Worm (Caenorhabditis elegans) whole organism, L4 larva: Measurements from ENCODE around the gene glr-7.

Experiments used
- F37D6.2 ChIP-seq: sonication (generic microtip); optimal IDR thresholded peaks from 2 replicates; lab custom pipeline; 2016; ENCODE audit warnings: mild to moderate bottlenecking, missing genetic modification characterization, missing compliant biosample characterization
- R02D3.7 ChIP-seq: fragments of 150-350 bp; sonication (generic microtip); optimal IDR thresholded peaks from 3 replicates; lab custom pipeline; 2014; ENCODE audit warnings: missing biosample characterization, missing genetic modification characterization
- T20F7.1 ChIP-seq: fragments of 200-800 bp; sonication (Bioruptor generic); optimal IDR thresholded peaks from 2 replicates; lab custom pipeline; 2018; ENCODE audit warnings: mild to moderate bottlenecking, missing genetic modification characterization, missing compliant biosample characterization
- T26A8.4 ChIP-seq: fragments of 200-800 bp; sonication (Bioruptor generic); IDR thresholded peaks from 2 replicates; pipeline ENCODE4 v1.3.6; 2022; ENCODE audit warnings: missing genetic modification characterization, missing compliant biosample characterization
- Y75B8A.6 ChIP-seq: fragments of 200-800 bp; sonication (Bioruptor generic); IDR thresholded peaks from 2 replicates; pipeline ENCODE4 v1.3.6; 2022; ENCODE audit warnings: missing genetic modification reagents, missing genetic modification characterization, missing compliant biosample characterization
- ZK337.2 ChIP-seq: fragments of 200-800 bp; sonication (Bioruptor generic); IDR thresholded peaks from 2 replicates; pipeline ENCODE4 v1.3.6; 2022; ENCODE audit warnings: missing genetic modification reagents, missing genetic modification characterization, missing compliant biosample characterization
- aha-1 ChIP-seq: fragments of 150-350 bp; peaks from one replicate; lab custom pipeline; 2014; ENCODE audit warnings: missing biosample characterization, missing genetic modification characterization
- aly-2 ChIP-seq: sonication (generic microtip); optimal IDR thresholded peaks from 2 replicates; lab custom pipeline; 2018; ENCODE audit warnings: missing biosample characterization, missing genetic modification characterization
- ceh-28 ChIP-seq: fragments of 150-350 bp; optimal IDR thresholded peaks from 2 replicates; lab custom pipeline; 2014; ENCODE audit warnings: missing biosample characterization, missing genetic modification reagents, missing genetic modification characterization
- cey-2 ChIP-seq: sonication (generic microtip); optimal IDR thresholded peaks from 3 replicates; lab custom pipeline; 2017; ENCODE audit warnings: missing genetic modification characterization, mild to moderate bottlenecking, missing compliant biosample characterization, antibody characterized with exemption, borderline replicate concordance; ENCODE audit not compliant: insufficient read depth
- daf-12 ChIP-seq: fragments of 150-350 bp; optimal IDR thresholded peaks from 2 replicates; lab custom pipeline; 2014; ENCODE audit warnings: missing biosample characterization, missing genetic modification reagents, missing genetic modification characterization
- dmd-6 ChIP-seq: fragments of 200-800 bp; sonication (Bioruptor generic); IDR thresholded peaks from 2 replicates; pipeline ENCODE4 v1.3.6; 2022; ENCODE audit warnings: missing genetic modification reagents, missing genetic modification characterization, missing compliant biosample characterization
- dmd-9 ChIP-seq: fragments of 200-800 bp; sonication (Bioruptor generic); IDR thresholded peaks from 2 replicates; pipeline ENCODE4 v1.3.6; 2022; ENCODE audit warnings: missing genetic modification reagents, missing genetic modification characterization, missing compliant biosample characterization
- dpl-1 ChIP-seq: fragments of 150-350 bp; optimal IDR thresholded peaks from 2 replicates; lab custom pipeline; 2014; ENCODE audit warnings: missing biosample characterization, missing genetic modification reagents, missing genetic modification characterization
- duxl-1 ChIP-seq: sonication (generic microtip); optimal IDR thresholded peaks from 2 replicates; lab custom pipeline; 2016; ENCODE audit warnings: mild to moderate bottlenecking, missing genetic modification characterization, moderate library complexity, missing compliant biosample characterization; ENCODE audit not compliant: poor library complexity
- egl-43 ChIP-seq: fragments of 200-800 bp; sonication (Bioruptor generic); IDR thresholded peaks from 2 replicates; pipeline ENCODE4 v1.3.6; 2022; ENCODE audit warnings: missing genetic modification reagents, missing genetic modification characterization, missing compliant biosample characterization
- gei-8 ChIP-seq: fragments of 200-800 bp; sonication (Bioruptor generic); optimal IDR thresholded peaks from 2 replicates; lab custom pipeline; 2018; ENCODE audit warnings: mild to moderate bottlenecking, missing genetic modification characterization, missing compliant biosample characterization
- hif-1 ChIP-seq, 2 experiments: sonication (generic microtip); optimal IDR thresholded peaks; 2 replicates each; lab custom pipeline; 2016 to 2017; ENCODE audit warnings: missing compliant biosample characterization in 2 of 2, missing genetic modification characterization in 2 of 2, missing genetic modification reagents in 2 of 2, missing genotype in 2 of 2, mild to moderate bottlenecking in 1 of 2
- hlh-11 ChIP-seq: fragments of 200-800 bp; sonication (Bioruptor generic); optimal IDR thresholded peaks from 2 replicates; lab custom pipeline; 2018; ENCODE audit warnings: mild to moderate bottlenecking, missing genetic modification characterization, missing compliant biosample characterization
- hlh-30 ChIP-seq: sonication (generic microtip); optimal IDR thresholded peaks from 2 replicates; lab custom pipeline; 2017; ENCODE audit warnings: antibody characterized with exemption, mild to moderate bottlenecking, missing genetic modification characterization, missing compliant biosample characterization; ENCODE audit not compliant: insufficient read depth
- hmg-1.1 ChIP-seq: fragments of 200-800 bp; sonication (Bioruptor generic); IDR thresholded peaks from 2 replicates; pipeline ENCODE4 v1.3.6; 2022; ENCODE audit warnings: missing genetic modification reagents, missing genetic modification characterization, missing compliant biosample characterization
- lin-1 ChIP-seq: fragments of 200-800 bp; sonication (Bioruptor generic); IDR thresholded peaks from 2 replicates; pipeline ENCODE4 v1.3.6; 2022; ENCODE audit warnings: missing genetic modification reagents, missing genetic modification characterization, missing compliant biosample characterization
- lin-15B ChIP-seq: fragments of 150-350 bp; sonication (generic microtip); optimal IDR thresholded peaks from 3 replicates; lab custom pipeline; 2014; ENCODE audit warnings: missing biosample characterization, missing genetic modification characterization
- lin-29 ChIP-seq: fragments of 200-800 bp; sonication (Bioruptor generic); IDR thresholded peaks from 2 replicates; pipeline ENCODE4 v1.3.6; 2022; ENCODE audit warnings: missing genetic modification reagents, missing genetic modification characterization, missing compliant biosample characterization
- lin-39 ChIP-seq: fragments of 150-350 bp; optimal IDR thresholded peaks from 2 replicates; lab custom pipeline; 2014; ENCODE audit warnings: missing biosample characterization, missing genetic modification reagents, missing genetic modification characterization
- lir-3 ChIP-seq: sonication (generic microtip); optimal IDR thresholded peaks from 2 replicates; lab custom pipeline; 2016; ENCODE audit warnings: mild to moderate bottlenecking, missing genetic modification characterization, missing compliant biosample characterization
- lsy-2 ChIP-seq, 2 experiments: fragments of 150-350 bp in 1 of 2; sonication (generic microtip) in 1 of 2; optimal IDR thresholded peaks; 2 replicates each; lab custom pipeline; 2014 to 2017; ENCODE audit warnings: missing biosample characterization in 2 of 2, missing genetic modification characterization in 2 of 2
- madf-9 ChIP-seq: fragments of 200-800 bp; sonication (Bioruptor generic); conservative IDR thresholded peaks from 2 replicates; pipeline ENCODE4 v1.3.6; 2022; ENCODE audit warnings: missing genetic modification reagents, missing genetic modification characterization, missing compliant biosample characterization
- mdl-1 ChIP-seq, 2 experiments: fragments of 150-350 bp in 1 of 2; sonication (generic microtip) in 1 of 2; optimal IDR thresholded peaks; 2 replicates each; lab custom pipeline; 2014 to 2017; ENCODE audit warnings: missing biosample characterization in 2 of 2, missing genetic modification characterization in 2 of 2
- mdt-29 ChIP-seq: fragments of 200-800 bp; sonication (Bioruptor generic); IDR thresholded peaks from 2 replicates; pipeline ENCODE4 v1.3.6; 2022; ENCODE audit warnings: missing genetic modification reagents, missing genetic modification characterization, missing compliant biosample characterization
- mep-1 ChIP-seq: fragments of 150-350 bp; sonication (generic microtip); optimal IDR thresholded peaks from 3 replicates; lab custom pipeline; 2014; ENCODE audit warnings: missing biosample characterization, missing genetic modification characterization
- mes-2 ChIP-seq: sonication (generic microtip); optimal IDR thresholded peaks from 2 replicates; lab custom pipeline; 2016; ENCODE audit warnings: missing genotype, mild to moderate bottlenecking, missing genetic modification characterization, missing compliant biosample characterization; ENCODE audit not compliant: poor library complexity, severe bottlenecking
- mxl-2 ChIP-seq: fragments of 200-800 bp; sonication (Bioruptor generic); conservative IDR thresholded peaks from 2 replicates; pipeline ENCODE4 v1.3.6; 2022; ENCODE audit warnings: missing genetic modification reagents, missing genetic modification characterization, missing compliant biosample characterization
- mxl-3 ChIP-seq: fragments of 200-800 bp; sonication (Bioruptor generic); optimal IDR thresholded peaks from 2 replicates; lab custom pipeline; 2018; ENCODE audit warnings: mild to moderate bottlenecking, missing genetic modification characterization, missing compliant biosample characterization
- nhr-102 ChIP-seq: sonication (generic microtip); optimal IDR thresholded peaks from 2 replicates; lab custom pipeline; 2016; ENCODE audit warnings: mild to moderate bottlenecking, missing genetic modification characterization, moderate library complexity, missing compliant biosample characterization
- nhr-28 ChIP-seq: fragments of 150-350 bp; optimal IDR thresholded peaks from 2 replicates; lab custom pipeline; 2014; ENCODE audit warnings: missing biosample characterization, missing genetic modification characterization
- nhr-77 ChIP-seq: fragments of 150-350 bp; optimal IDR thresholded peaks from 2 replicates; lab custom pipeline; 2014; ENCODE audit warnings: missing biosample characterization, missing genetic modification characterization
- pha-4 ChIP-seq, 2 experiments: fragments of 150-350 bp in 1 of 2; fragments of 200-800 bp in 1 of 2; sonication (Bioruptor generic) in 1 of 2; IDR thresholded peaks in 1 of 2; optimal IDR thresholded peaks in 1 of 2; 2 replicates each; pipeline versions ENCODE4 v1.3.6 to Lab custom; 2014 to 2022; ENCODE audit warnings: missing genetic modification characterization in 2 of 2, missing genetic modification reagents in 2 of 2, missing biosample characterization in 1 of 2, missing compliant biosample characterization in 1 of 2
- php-3 ChIP-seq: fragments of 200-800 bp; sonication (Bioruptor generic); IDR thresholded peaks from 2 replicates; pipeline ENCODE4 v1.3.6; 2022; ENCODE audit warnings: missing genetic modification reagents, missing genetic modification characterization, missing compliant biosample characterization
- pqm-1 ChIP-seq: sonication (generic microtip); optimal IDR thresholded peaks from 2 replicates; lab custom pipeline; 2017; ENCODE audit warnings: missing biosample characterization, missing genetic modification characterization
- rbr-2 ChIP-seq: sonication (generic microtip); optimal IDR thresholded peaks from 2 replicates; lab custom pipeline; 2016; ENCODE audit warnings: missing genotype, missing genetic modification characterization, missing compliant biosample characterization
- set-16 ChIP-seq: fragments of 200-800 bp; sonication (Bioruptor generic); IDR thresholded peaks from 2 replicates; pipeline ENCODE4 v1.3.6; 2022; ENCODE audit warnings: missing genetic modification reagents, missing genetic modification characterization, missing compliant biosample characterization
- snpc-4 ChIP-seq: fragments of 150-350 bp; optimal IDR thresholded peaks from 2 replicates; lab custom pipeline; 2014; ENCODE audit warnings: missing biosample characterization, missing genetic modification characterization
- spr-3 ChIP-seq: fragments of 200-800 bp; sonication (Bioruptor generic); optimal IDR thresholded peaks from 2 replicates; lab custom pipeline; 2018; ENCODE audit warnings: mild to moderate bottlenecking, missing genetic modification characterization, missing compliant biosample characterization
- unc-39 ChIP-seq: sonication (generic microtip); optimal IDR thresholded peaks from 2 replicates; lab custom pipeline; 2017; ENCODE audit warnings: missing biosample characterization, missing genetic modification characterization
- vab-7 ChIP-seq: fragments of 200-800 bp; sonication (Bioruptor generic); IDR thresholded peaks from 2 replicates; pipeline ENCODE4 v1.3.6; 2022; ENCODE audit warnings: missing genetic modification reagents, missing genetic modification characterization, missing compliant biosample characterization
- zag-1 ChIP-seq: fragments of 150-350 bp; optimal IDR thresholded peaks from 2 replicates; lab custom pipeline; 2014; ENCODE audit warnings: missing biosample characterization, missing genetic modification characterization
- zfp-2 ChIP-seq: sonication (generic microtip); optimal IDR thresholded peaks from 2 replicates; lab custom pipeline; 2016; ENCODE audit warnings: mild to moderate bottlenecking, missing genetic modification characterization, missing compliant biosample characterization
- zfp-3 ChIP-seq: fragments of 200-800 bp; sonication (Bioruptor generic); conservative IDR thresholded peaks from 2 replicates; pipeline ENCODE4 v1.3.6; 2022; ENCODE audit warnings: missing genetic modification reagents, missing genetic modification characterization, missing compliant biosample characterization
- zip-2 ChIP-seq: fragments of 150-350 bp; optimal IDR thresholded peaks from 2 replicates; lab custom pipeline; 2014; ENCODE audit warnings: missing biosample characterization, missing genetic modification characterization
- ztf-7 ChIP-seq: fragments of 150-350 bp; optimal IDR thresholded peaks from 2 replicates; lab custom pipeline; 2014; ENCODE audit warnings: missing biosample characterization, missing genetic modification characterization

glr-7 gene

DNA sequence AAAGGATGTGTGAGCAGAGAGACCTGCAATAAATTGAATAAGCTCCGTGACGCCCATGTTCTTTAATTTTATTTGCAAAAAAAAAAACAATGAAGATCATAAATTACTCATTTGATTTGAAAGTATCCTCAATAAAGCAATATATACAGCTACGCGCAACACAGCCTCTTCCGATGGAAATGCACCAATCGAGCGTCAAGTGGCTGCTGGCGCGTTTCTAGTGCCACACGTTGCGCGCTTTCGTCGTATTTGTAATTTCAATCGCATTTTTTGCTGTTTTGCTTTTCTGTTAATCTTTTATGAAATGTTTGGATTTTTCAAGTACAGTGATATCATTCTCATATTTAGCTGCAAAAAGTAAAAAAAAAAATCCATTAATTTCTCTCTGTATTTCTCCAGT is 37.5 kb downstream of the glr-7 start:
- TF ChIP-seq mep-1 (tag; lab: Kevin White, UChicago): peak; percentile 74
- no peak for TF ChIP-seq spr-3
- TF ChIP-seq mes-2 (tag; lab: Kevin White, UChicago): peak; percentile 73
- TF ChIP-seq mdt-29: no peak
- no peak for TF ChIP-seq aha-1 (tag; lab: Kevin White, UChicago)
- TF ChIP-seq cey-2 (tag; lab: Kevin White, UChicago): no peak
- TF ChIP-seq lsy-2 (tag; optimal IDR thresholded peaks at IDR 0.05; lab: Kevin White, UChicago): peak in 1 of 2 experiments; percentile 78
- no peak for TF ChIP-seq T20F7.1 (GFP tag; lab: Kevin White, UChicago)
- TF ChIP-seq zfp-2 (tag; lab: Kevin White, UChicago): no peak
- TF ChIP-seq vab-7 (GFP tag; lab: Robert Waterston, UW): no peak
- no peak for TF ChIP-seq lin-39 (tag; lab: Kevin White, UChicago)
- no peak for TF ChIP-seq lin-1
- TF ChIP-seq mxl-2 (GFP tag; lab: Robert Waterston, UW): no peak
- peak; percentile 60 for TF ChIP-seq hlh-30
- no peak for TF ChIP-seq egl-43 (GFP tag; lab: Robert Waterston, UW)
- peak; percentile 55 for TF ChIP-seq nhr-28
- TF ChIP-seq hlh-11 (tag; lab: Kevin White, UChicago): peak; percentile 54
- TF ChIP-seq hmg-1.1 (GFP tag; lab: Robert Waterston, UW): peak; percentile 73
- peak in 1 of 2 experiments; percentile 31 for TF ChIP-seq mdl-1 (tag; optimal IDR thresholded peaks at IDR 0.05; lab: Kevin White, UChicago)
- TF ChIP-seq ztf-7: peak; percentile 15
- peak; percentile 64 for TF ChIP-seq dpl-1 (GFP tag; lab: Kevin White, UChicago)
- TF ChIP-seq nhr-102 (tag; lab: Kevin White, UChicago): peak; percentile 42
- no peak for TF ChIP-seq zfp-3 (GFP tag; lab: Robert Waterston, UW)
- TF ChIP-seq php-3 (GFP tag; lab: Robert Waterston, UW): no peak
- peak; percentile 5 for TF ChIP-seq mxl-3
- no peak for TF ChIP-seq R02D3.7 (tag; lab: Kevin White, UChicago)
- no peak for TF ChIP-seq snpc-4 (tag; lab: Kevin White, UChicago)
- TF ChIP-seq unc-39 (tag; lab: Kevin White, UChicago): no peak
- no peak for TF ChIP-seq madf-9 (GFP tag; lab: Robert Waterston, UW)
- TF ChIP-seq T26A8.4 (GFP tag; lab: Robert Waterston, UW): no peak
- no peak for TF ChIP-seq ZK337.2 (GFP tag; lab: Robert Waterston, UW)
- TF ChIP-seq Y75B8A.6 (GFP tag; lab: Robert Waterston, UW): no peak
- no peak for TF ChIP-seq pha-4 (GFP tag; IDR thresholded peaks at IDR 0.05; lab: Robert Waterston, UW)
- TF ChIP-seq pha-4 (tag; optimal IDR thresholded peaks at IDR 0.05; lab: Kevin White, UChicago): no peak
- TF ChIP-seq pqm-1 (tag; lab: Kevin White, UChicago): no peak
- peak; percentile 2 for TF ChIP-seq duxl-1
- no peak for TF ChIP-seq ceh-28 (tag; lab: Kevin White, UChicago)
- TF ChIP-seq zip-2 (tag; lab: Kevin White, UChicago): no peak
- TF ChIP-seq dmd-6 (GFP tag; lab: Robert Waterston, UW): peak; percentile 57
- TF ChIP-seq gei-8 (GFP tag; lab: Kevin White, UChicago): no peak
- no peak for TF ChIP-seq set-16 (GFP tag; lab: Robert Waterston, UW)
- TF ChIP-seq lin-29 (GFP tag; lab: Robert Waterston, UW): no peak
- TF ChIP-seq zag-1 (tag; lab: Kevin White, UChicago): no peak
- no peak for TF ChIP-seq lir-3 (tag; lab: Kevin White, UChicago)
- TF ChIP-seq dmd-9 (GFP tag; lab: Robert Waterston, UW): no peak
- TF ChIP-seq lin-15B (tag; lab: Kevin White, UChicago): no peak
- TF ChIP-seq F37D6.2 (tag; lab: Kevin White, UChicago): peak; percentile 9
- peak in 1 of 2 experiments; percentile 11 for TF ChIP-seq hif-1 (tag; optimal IDR thresholded peaks at IDR 0.05; lab: Kevin White, UChicago)
- TF ChIP-seq nhr-77: peak; percentile 9
- TF ChIP-seq daf-12 (tag; lab: Kevin White, UChicago): no peak
- TF ChIP-seq rbr-2: peak; percentile 54
- TF ChIP-seq aly-2: no peak
